Worm (Caenorhabditis elegans): ENCODE results near the gene tbh-1.

DNA sequence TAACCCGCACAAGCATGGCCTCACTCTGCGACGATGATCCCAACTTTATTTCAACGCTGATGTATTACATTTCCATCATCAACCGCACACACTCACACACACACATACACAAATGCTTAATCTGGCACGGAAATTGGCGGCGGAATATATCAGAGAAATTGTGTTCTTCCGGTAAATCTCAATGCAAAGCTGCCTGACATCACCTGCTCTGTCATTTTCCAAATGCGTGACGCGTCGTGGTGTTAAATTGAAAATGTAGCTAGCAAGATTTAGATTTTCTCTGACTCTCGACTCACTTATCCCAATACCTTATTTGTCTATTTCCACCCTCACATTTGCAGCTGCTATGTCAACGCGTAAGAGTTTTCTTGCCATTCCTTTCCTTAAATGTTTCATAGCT, 34.6 kb upstream of the tbh-1 start:
- TF ChIP-seq ceh-36 (tag; optimal IDR thresholded peaks at IDR 0.05) (no peak), B0310.2 (tag; optimal IDR thresholded peaks at IDR 0.05) (no peak), hmbx-1 (tag; optimal IDR thresholded peaks at IDR 0.05) (no peak)
